Fruit fly (Drosophila melanogaster) whole organism, embryonic: Measurements from ENCODE around the gene chic.
A peak's percentile ranks its signal among the peaks of the same experiment; 100 is the strongest.

Experiments used
- B-H1 ChIP-seq: fragments of 200-800 bp; sonication (Bioruptor generic); IDR thresholded peaks from 3 replicates; pipeline ENCODE4 v1.3.6; 2022; ENCODE audit warnings: missing biosample characterization, missing genetic modification characterization
- Bgb ChIP-seq: fragments of 200-800 bp; sonication (Bioruptor generic); IDR thresholded peaks from 2 replicates; pipeline ENCODE4 v1.3.6; 2022; ENCODE audit warnings: missing biosample characterization, missing genetic modification characterization; ENCODE audit not compliant: partially characterized antibody
- CG11398 ChIP-seq: fragments of 200-800 bp; sonication (Bioruptor generic); optimal IDR thresholded peaks from 2 replicates; lab custom pipeline; 2016; ENCODE audit warnings: missing biosample characterization, missing genetic modification characterization
- CG12391 ChIP-seq: fragments of 200-800 bp; sonication (Bioruptor generic); optimal IDR thresholded peaks from 3 replicates; lab custom pipeline; 2018; ENCODE audit warnings: missing biosample characterization, mild to moderate bottlenecking, missing genetic modification characterization, moderate library complexity
- CG16813 ChIP-seq: fragments of 200-800 bp; sonication (Bioruptor generic); IDR thresholded peaks from 3 replicates; pipeline ENCODE4 v1.3.6; 2022; ENCODE audit warnings: missing biosample characterization, missing genetic modification characterization; ENCODE audit not compliant: partially characterized antibody
- CG30403 ChIP-seq: fragments of 200-800 bp; sonication (Bioruptor generic); optimal IDR thresholded peaks from 3 replicates; lab custom pipeline; 2016; ENCODE audit warnings: missing biosample characterization, missing genetic modification characterization
- CG32767 ChIP-seq: fragments of 200-800 bp; sonication (Bioruptor generic); IDR thresholded peaks from 2 replicates; pipeline ENCODE4 v1.3.6; 2022; ENCODE audit warnings: missing biosample characterization, missing genetic modification characterization
- CG34422 ChIP-seq: fragments of 200-800 bp; sonication (Bioruptor generic); IDR thresholded peaks from 3 replicates; pipeline ENCODE4 v1.3.6; 2022; ENCODE audit warnings: missing biosample characterization, missing genetic modification characterization
- CG3726 ChIP-seq: fragments of 200-800 bp; sonication (Bioruptor generic); IDR thresholded peaks from 3 replicates; pipeline ENCODE4, ENCODE4 v1.3.6; 2022; ENCODE audit warnings: missing biosample characterization, missing genetic modification characterization
- CG4424 ChIP-seq: fragments of 200-800 bp; sonication (Bioruptor generic); optimal IDR thresholded peaks from 3 replicates; lab custom pipeline; 2016; ENCODE audit warnings: missing biosample characterization, missing genetic modification characterization
- CG6791 ChIP-seq: fragments of 200-800 bp; sonication (Bioruptor generic); IDR thresholded peaks from 3 replicates; pipeline ENCODE4 v1.3.6; 2022; ENCODE audit warnings: missing biosample characterization, missing genetic modification characterization; ENCODE audit not compliant: partially characterized antibody
- CG7928 ChIP-seq: fragments of 200-800 bp; sonication (Bioruptor generic); optimal IDR thresholded peaks from 2 replicates; lab custom pipeline; 2017; ENCODE audit warnings: missing biosample characterization, mild to moderate bottlenecking, missing genetic modification characterization
- CG8281 ChIP-seq: fragments of 200-800 bp; sonication (Bioruptor generic); optimal IDR thresholded peaks from 2 replicates; lab custom pipeline; 2018; ENCODE audit warnings: missing biosample characterization, mild to moderate bottlenecking, missing genetic modification characterization, moderate library complexity
- CG8944 ChIP-seq: fragments of 200-800 bp; sonication (Bioruptor generic); optimal IDR thresholded peaks from 3 replicates; lab custom pipeline; 2016; ENCODE audit warnings: missing biosample characterization, missing genetic modification characterization
- CG9797 ChIP-seq: fragments of 200-800 bp; sonication (Bioruptor generic); optimal IDR thresholded peaks from 3 replicates; lab custom pipeline; 2018; ENCODE audit warnings: missing biosample characterization, mild to moderate bottlenecking, missing genetic modification characterization
- CTCF ChIP-seq: fragments of 200-800 bp; sonication (Bioruptor generic); optimal IDR thresholded peaks from 2 replicates; lab custom pipeline; 2017; ENCODE audit warnings: missing biosample characterization, mild to moderate bottlenecking, missing genetic modification characterization, moderate library complexity
- D19B ChIP-seq: fragments of 200-800 bp; sonication (Bioruptor generic); optimal IDR thresholded peaks from 2 replicates; lab custom pipeline; 2017; ENCODE audit warnings: missing biosample characterization, mild to moderate bottlenecking, missing genetic modification characterization
- Dip2 ChIP-seq: fragments of 200-800 bp; sonication (Bioruptor generic); IDR thresholded peaks from 2 replicates; pipeline ENCODE4 v1.3.6; 2022; ENCODE audit warnings: missing biosample characterization, missing genetic modification characterization
- ERR ChIP-seq: fragments of 200-800 bp; sonication (Bioruptor generic); optimal IDR thresholded peaks from 2 replicates; lab custom pipeline; 2016; ENCODE audit warnings: missing biosample characterization, missing genetic modification characterization
- Fer3 ChIP-seq: fragments of 200-800 bp; sonication (Bioruptor generic); optimal IDR thresholded peaks from 2 replicates; lab custom pipeline; 2018; ENCODE audit warnings: missing biosample characterization, mild to moderate bottlenecking, missing genetic modification characterization, moderate library complexity
- Gug ChIP-seq: fragments of 200-800 bp; sonication (Bioruptor generic); IDR thresholded peaks from 4 replicates; pipeline ENCODE4 v1.3.6; 2022; ENCODE audit warnings: missing biosample characterization, missing genetic modification characterization
- HHEX ChIP-seq: fragments of 200-800 bp; sonication (Bioruptor generic); optimal IDR thresholded peaks from 3 replicates; lab custom pipeline; 2017; ENCODE audit warnings: missing biosample characterization, mild to moderate bottlenecking, missing genetic modification characterization, missing genetic modification reagents
- Jarid2 ChIP-seq: fragments of 200-800 bp; sonication (Bioruptor generic); optimal IDR thresholded peaks from 3 replicates; lab custom pipeline; 2017; ENCODE audit warnings: mild to moderate bottlenecking, missing biosample characterization, missing genetic modification reagents, missing genetic modification characterization
- Med ChIP-seq: fragments of 200-800 bp; sonication (Bioruptor generic); peaks from one replicate; lab custom pipeline; 2016; ENCODE audit warnings: missing biosample characterization, missing genetic modification characterization, mild to moderate bottlenecking, inconsistent platforms, moderate library complexity
- Scr ChIP-seq: fragments of 200-800 bp; sonication (Bioruptor generic); IDR thresholded peaks from 2 replicates; pipeline ENCODE4 v1.3.6; 2022; ENCODE audit warnings: missing biosample characterization, missing genetic modification characterization; ENCODE audit not compliant: partially characterized antibody
- amos ChIP-seq: fragments of 200-800 bp; sonication (Bioruptor generic); IDR thresholded peaks from 2 replicates; pipeline ENCODE4 v1.3.6; 2022; ENCODE audit warnings: missing biosample characterization, missing genetic modification characterization; ENCODE audit not compliant: partially characterized antibody
- bab2 ChIP-seq: fragments of 200-800 bp; sonication (Bioruptor generic); optimal IDR thresholded peaks from 2 replicates; lab custom pipeline; 2016; ENCODE audit warnings: missing biosample characterization, missing genetic modification characterization
- bbx ChIP-seq: fragments of 200-800 bp; sonication (Bioruptor generic); IDR thresholded peaks from 2 replicates; pipeline ENCODE4 v1.3.6; 2022; ENCODE audit warnings: missing biosample characterization, missing genetic modification characterization; ENCODE audit not compliant: partially characterized antibody
- cato ChIP-seq: fragments of 200-800 bp; sonication (Bioruptor generic); optimal IDR thresholded peaks from 2 replicates; lab custom pipeline; 2016; ENCODE audit warnings: missing biosample characterization, missing genetic modification characterization, borderline replicate concordance
- ems ChIP-seq: fragments of 200-800 bp; sonication (Bioruptor generic); optimal IDR thresholded peaks from 3 replicates; lab custom pipeline; 2016; ENCODE audit warnings: missing biosample characterization, missing genetic modification characterization
- fd102C ChIP-seq: fragments of 200-800 bp; sonication (Bioruptor generic); optimal IDR thresholded peaks from 2 replicates; lab custom pipeline; 2018; ENCODE audit warnings: missing biosample characterization, mild to moderate bottlenecking, missing genetic modification characterization, moderate library complexity
- gcm ChIP-seq: fragments of 200-800 bp; sonication (Bioruptor generic); optimal IDR thresholded peaks from 2 replicates; lab custom pipeline; 2019; ENCODE audit warnings: missing biosample characterization, mild to moderate bottlenecking, missing genetic modification characterization, moderate library complexity
- knrl ChIP-seq: fragments of 200-800 bp; sonication (Bioruptor generic); IDR thresholded peaks from 3 replicates; pipeline ENCODE4 v1.3.6; 2022; ENCODE audit warnings: missing biosample characterization, missing genetic modification characterization; ENCODE audit not compliant: partially characterized antibody
- maf-S ChIP-seq: fragments of 200-800 bp; sonication (Bioruptor generic); optimal IDR thresholded peaks from 2 replicates; lab custom pipeline; 2016; ENCODE audit warnings: missing biosample characterization, missing genetic modification characterization
- mam ChIP-seq: fragments of 200-800 bp; sonication (Bioruptor generic); optimal IDR thresholded peaks from 3 replicates; lab custom pipeline; 2016; ENCODE audit warnings: missing biosample characterization, missing genetic modification characterization
- mirr ChIP-seq: fragments of 200-800 bp; sonication (Bioruptor generic); optimal IDR thresholded peaks from 3 replicates; lab custom pipeline; 2018; ENCODE audit warnings: missing biosample characterization, mild to moderate bottlenecking, missing genetic modification characterization
- nom ChIP-seq: fragments of 200-800 bp; sonication (Bioruptor generic); optimal IDR thresholded peaks from 2 replicates; lab custom pipeline; 2017; ENCODE audit warnings: missing biosample characterization, missing genetic modification characterization, mild to moderate bottlenecking, moderate library complexity, missing genetic modification reagents
- odd ChIP-seq: fragments of 200-800 bp; sonication (Bioruptor generic); optimal IDR thresholded peaks from 2 replicates; lab custom pipeline; 2017; ENCODE audit warnings: missing biosample characterization, mild to moderate bottlenecking, missing genetic modification characterization
- ranshi ChIP-seq: fragments of 200-800 bp; sonication (Bioruptor generic); IDR thresholded peaks from 2 replicates; pipeline ENCODE4 v1.3.6; 2022; ENCODE audit warnings: missing biosample characterization, missing genetic modification characterization
- seq ChIP-seq: fragments of 200-800 bp; sonication (Bioruptor generic); IDR thresholded peaks from 2 replicates; pipeline ENCODE4 v1.3.6; 2022; ENCODE audit warnings: missing biosample characterization, missing genetic modification characterization
- sima ChIP-seq: fragments of 200-800 bp; sonication (Bioruptor generic); optimal IDR thresholded peaks from 2 replicates; lab custom pipeline; 2016; ENCODE audit warnings: missing biosample characterization, missing genetic modification characterization
- ssp ChIP-seq: fragments of 200-800 bp; sonication (Bioruptor generic); IDR thresholded peaks from 2 replicates; pipeline ENCODE4 v1.3.6; 2022; ENCODE audit warnings: missing biosample characterization, missing genetic modification characterization
- stc ChIP-seq: fragments of 200-800 bp; sonication (Bioruptor generic); IDR thresholded peaks from 2 replicates; pipeline ENCODE4 v1.3.6; 2022; ENCODE audit warnings: missing biosample characterization, missing genetic modification characterization
- ttk ChIP-seq: fragments of 200-800 bp; sonication (Bioruptor generic); IDR thresholded peaks from 2 replicates; pipeline ENCODE4 v2.1.2; 2022; ENCODE audit warnings: missing biosample characterization, missing genetic modification characterization
- tup ChIP-seq: fragments of 200-800 bp; sonication (Bioruptor generic); optimal IDR thresholded peaks from 2 replicates; lab custom pipeline; 2016; ENCODE audit warnings: missing biosample characterization, mild to moderate bottlenecking, missing genetic modification characterization, moderate library complexity
- vnd ChIP-seq: fragments of 200-800 bp; sonication (Bioruptor generic); IDR thresholded peaks from 3 replicates; pipeline ENCODE4 v1.3.6; 2022; ENCODE audit warnings: missing biosample characterization, missing genetic modification characterization; ENCODE audit not compliant: partially characterized antibody
- zfh2 ChIP-seq: fragments of 200-800 bp; sonication (Bioruptor generic); optimal IDR thresholded peaks from 2 replicates; lab custom pipeline; 2016; ENCODE audit warnings: missing biosample characterization, missing genetic modification characterization

The chic gene

dm6 chr2L:6019352-6020131 is 38.7 kb upstream of the chic start, which contains the start of gene H2.0 (continued):
- TF ChIP-seq sima (GFP tag; lab: Kevin White, UChicago) (no peak), CG34422 (GFP tag; lab: Robert Waterston, UW) (no peak), B-H1 (GFP tag; lab: Robert Waterston, UW) (no peak), ssp (GFP tag; lab: Robert Waterston, UW) (no peak), cato (GFP tag; lab: Kevin White, UChicago) (no peak), CG11398 (GFP tag; lab: Kevin White, UChicago) (no peak), CG3726 (GFP tag; lab: Robert Waterston, UW) (no peak), Med (GFP tag; lab: Kevin White, UChicago) (peak; percentile 26), bab2 (GFP tag; lab: Kevin White, UChicago) (no peak), CG16813 (no peak), maf-S (GFP tag; lab: Kevin White, UChicago) (no peak), HHEX (GFP tag; lab: Kevin White, UChicago) (no peak), CG8281 (no peak), mam (GFP tag; lab: Kevin White, UChicago) (no peak), Fer3 (tag; lab: Kevin White, UChicago) (no peak), mirr (GFP tag; lab: Kevin White, UChicago) (no peak), fd102C (peak; percentile 3), CG30403 (GFP tag; lab: Kevin White, UChicago) (peak; percentile 42), CG8944 (GFP tag; lab: Kevin White, UChicago) (no peak), ems (GFP tag; lab: Kevin White, UChicago) (no peak), gcm (GFP tag; lab: Kevin White, UChicago) (peak; percentile 37), stc (no peak), seq (no peak), ttk (GFP tag; lab: Robert Waterston, UW) (no peak), Jarid2 (GFP tag; lab: Kevin White, UChicago) (no peak), zfh2 (GFP tag; lab: Kevin White, UChicago) (no peak), D19B (GFP tag; lab: Kevin White, UChicago) (no peak), Dip2 (GFP tag; lab: Robert Waterston, UW) (no peak), CG12391 (tag; lab: Kevin White, UChicago) (peak; percentile 45), CG7928 (GFP tag; lab: Kevin White, UChicago) (no peak), nom (GFP tag; lab: Kevin White, UChicago) (no peak), odd (GFP tag; lab: Kevin White, UChicago) (no peak), ranshi (GFP tag; lab: Robert Waterston, UW) (no peak), ERR (GFP tag; lab: Kevin White, UChicago) (no peak), CG4424 (GFP tag; lab: Kevin White, UChicago) (peak; percentile 46), Gug (GFP tag; lab: Robert Waterston, UW) (no peak; the same call in 2 of the 4 replicates), tup (GFP tag; lab: Kevin White, UChicago) (no peak)

DNA sequence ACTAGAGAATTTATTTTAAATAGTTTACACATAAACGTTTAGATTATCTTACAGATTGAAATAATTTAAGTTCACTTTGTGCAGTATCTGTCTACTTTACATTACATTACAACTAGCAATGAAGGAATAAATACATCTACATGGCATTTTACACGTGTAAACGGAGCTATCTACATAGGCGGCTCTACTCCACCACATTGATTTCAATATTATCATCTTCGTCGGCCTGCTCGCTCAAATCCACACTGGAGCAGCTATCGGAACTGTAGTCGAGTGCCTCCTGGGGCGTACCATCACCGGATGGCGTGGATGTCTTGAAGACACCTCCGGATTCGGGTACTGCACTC is 32.2 kb upstream of the chic start:
- TF ChIP-seq CG9797 (no peak), knrl (GFP tag; lab: Robert Waterston, UW) (peak; percentile 47; the same call in 2 of the 3 replicates), amos (GFP tag; lab: Robert Waterston, UW) (peak; percentile 64), Scr (GFP tag; lab: Robert Waterston, UW) (peak; percentile 37; the same call in 1 of the 2 replicates), Bgb (GFP tag; lab: Robert Waterston, UW) (peak; percentile 65), bbx (GFP tag; lab: Robert Waterston, UW) (peak; percentile 65), CG16813 (peak; percentile 64), CG6791 (GFP tag; lab: Robert Waterston, UW) (peak; percentile 51; the same call in 1 of the 3 replicates), CG32767 (GFP tag; lab: Robert Waterston, UW) (no peak), CTCF (peak; percentile 65), vnd (peak; percentile 33; the same call in 1 of the 3 replicates)
- TF ChIP-seq, all 482 proteins: peak for 9
